Fruit fly (Drosophila melanogaster) whole organism: ENCODE data around the gene ase.

Experiments
- Dll ChIP-seq: fragments of >200 bp; optimal IDR thresholded peaks from 2 replicates; lab custom pipeline; 2017
- EcR ChIP-seq, 2 experiments: fragments of >200 bp; optimal IDR thresholded peaks; 2 replicates each; lab custom pipeline; 2017; ENCODE audit warnings: missing biosample characterization in 2 of 2, missing genetic modification characterization in 2 of 2, missing genetic modification reagents in 2 of 2
- pan ChIP-seq: fragments of >200 bp; optimal IDR thresholded peaks from 2 replicates; lab custom pipeline; 2017
- psq ChIP-seq: fragments of >200 bp; optimal IDR thresholded peaks from 2 replicates; lab custom pipeline; 2017
- usp ChIP-seq: fragments of >200 bp; optimal IDR thresholded peaks from 2 replicates; lab custom pipeline; 2017; ENCODE audit warnings: missing biosample characterization, missing genetic modification characterization, mixed read lengths

DNA sequence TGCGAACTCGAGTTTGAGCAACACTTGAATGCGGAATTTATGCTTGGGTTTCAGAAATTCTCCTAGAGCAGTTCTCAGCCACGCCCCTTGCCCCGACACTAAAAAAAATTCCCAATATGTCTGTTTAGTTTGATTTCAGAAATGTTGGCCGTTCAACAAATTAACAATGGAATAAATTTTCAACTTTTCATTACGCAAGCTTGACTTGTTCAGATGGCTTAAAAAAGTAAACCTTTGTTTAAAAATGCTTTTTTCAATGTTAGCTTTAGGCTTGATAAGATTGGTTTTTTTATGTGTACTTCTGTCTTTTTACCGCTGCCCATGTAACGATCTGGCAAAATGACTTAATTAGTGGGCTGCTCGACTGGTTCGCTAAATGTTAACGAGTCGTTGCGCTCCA lies 7.8 kb upstream of the ase start:
- TF ChIP-seq psq (lab: Kevin White, UChicago) = no peak
- no peak for TF ChIP-seq EcR (GFP tag; optimal IDR thresholded peaks at IDR 0.05; lab: Kevin White, UChicago)
- no peak for TF ChIP-seq Dll (lab: Kevin White, UChicago)
- no peak for TF ChIP-seq pan (lab: Kevin White, UChicago)
- no peak for TF ChIP-seq usp (GFP tag; lab: Kevin White, UChicago)
